Fruit fly (Drosophila melanogaster) whole organism, embryonic: ENCODE data around the gene CG7568.

Experiments
- ATbp ChIP-seq: fragments of 200-800 bp; sonication (Bioruptor generic); optimal IDR thresholded peaks from 2 replicates; lab custom pipeline; 2017; ENCODE audit warnings: missing biosample characterization, mild to moderate bottlenecking, missing genetic modification characterization, missing genetic modification reagents
- Bdp1 ChIP-seq: fragments of 200-800 bp; sonication (Bioruptor generic); optimal IDR thresholded peaks from 3 replicates; lab custom pipeline; 2016; ENCODE audit warnings: missing biosample characterization, missing genetic modification characterization
- CG10543 ChIP-seq: fragments of 200-800 bp; sonication (Bioruptor generic); optimal IDR thresholded peaks from 3 replicates; lab custom pipeline; 2017; ENCODE audit warnings: missing biosample characterization, mild to moderate bottlenecking, missing genetic modification characterization, moderate library complexity
- CG11504 ChIP-seq: fragments of 200-800 bp; sonication (Bioruptor generic); optimal IDR thresholded peaks from 3 replicates; lab custom pipeline; 2019; ENCODE audit warnings: missing biosample characterization, mild to moderate bottlenecking, missing genetic modification characterization, moderate library complexity
- CG12299 ChIP-seq: fragments of 200-800 bp; sonication (Bioruptor generic); optimal IDR thresholded peaks from 2 replicates; lab custom pipeline; 2018; ENCODE audit warnings: missing biosample characterization, mild to moderate bottlenecking, missing genetic modification characterization
- CG12769 ChIP-seq: fragments of 200-800 bp; sonication (Bioruptor generic); optimal IDR thresholded peaks from 2 replicates; lab custom pipeline; 2019; ENCODE audit warnings: missing biosample characterization, mild to moderate bottlenecking, missing genetic modification characterization, moderate library complexity
- CG13424 ChIP-seq: fragments of 200-800 bp; sonication (Bioruptor generic); optimal IDR thresholded peaks from 2 replicates; lab custom pipeline; 2019; ENCODE audit warnings: missing biosample characterization, mild to moderate bottlenecking, missing genetic modification characterization, moderate library complexity
- CG13775 ChIP-seq: fragments of 200-800 bp; sonication (Bioruptor generic); optimal IDR thresholded peaks from 3 replicates; lab custom pipeline; 2017; ENCODE audit warnings: missing biosample characterization, mild to moderate bottlenecking, missing genetic modification characterization
- CG14710 ChIP-seq: fragments of 200-800 bp; sonication (Bioruptor generic); optimal IDR thresholded peaks from 3 replicates; lab custom pipeline; 2019; ENCODE audit warnings: missing biosample characterization, mild to moderate bottlenecking, missing genetic modification characterization, moderate library complexity
- CG15514 ChIP-seq: fragments of 200-800 bp; sonication (Bioruptor generic); optimal IDR thresholded peaks from 3 replicates; lab custom pipeline; 2017; ENCODE audit warnings: missing biosample characterization, missing genetic modification characterization, mild to moderate bottlenecking, moderate library complexity, missing genetic modification reagents
- CG1602 ChIP-seq: fragments of 200-800 bp; sonication (Bioruptor generic); optimal IDR thresholded peaks from 3 replicates; lab custom pipeline; 2016; ENCODE audit warnings: missing biosample characterization, missing genetic modification characterization
- CG2875 ChIP-seq: fragments of 200-800 bp; sonication (Bioruptor generic); optimal IDR thresholded peaks from 2 replicates; lab custom pipeline; 2017; ENCODE audit warnings: missing biosample characterization, mild to moderate bottlenecking, missing genetic modification characterization, missing genetic modification reagents
- CG31441 ChIP-seq: fragments of 200-800 bp; sonication (Bioruptor generic); IDR thresholded peaks from 2 replicates; pipeline ENCODE4 v1.3.6; 2022; ENCODE audit warnings: missing biosample characterization, missing genetic modification characterization
- CG34376 ChIP-seq: fragments of 200-800 bp; sonication (Bioruptor generic); optimal IDR thresholded peaks from 2 replicates; lab custom pipeline; 2018; ENCODE audit warnings: missing biosample characterization, mild to moderate bottlenecking, missing genetic modification characterization
- CG3726 ChIP-seq: fragments of 200-800 bp; sonication (Bioruptor generic); IDR thresholded peaks from 3 replicates; pipeline ENCODE4, ENCODE4 v1.3.6; 2022; ENCODE audit warnings: missing biosample characterization, missing genetic modification characterization
- CG42726 ChIP-seq: fragments of 200-800 bp; sonication (Bioruptor generic); IDR thresholded peaks from 2 replicates; pipeline ENCODE4 v1.3.6; 2022; ENCODE audit warnings: missing biosample characterization, missing genetic modification characterization; ENCODE audit not compliant: partially characterized antibody
- CG4617 ChIP-seq: fragments of 200-800 bp; sonication (Bioruptor generic); optimal IDR thresholded peaks from 3 replicates; lab custom pipeline; 2016; ENCODE audit warnings: missing biosample characterization, missing genetic modification characterization, borderline replicate concordance
- CG6791 ChIP-seq: fragments of 200-800 bp; sonication (Bioruptor generic); IDR thresholded peaks from 3 replicates; pipeline ENCODE4 v1.3.6; 2022; ENCODE audit warnings: missing biosample characterization, missing genetic modification characterization; ENCODE audit not compliant: partially characterized antibody
- CG7928 ChIP-seq: fragments of 200-800 bp; sonication (Bioruptor generic); optimal IDR thresholded peaks from 2 replicates; lab custom pipeline; 2017; ENCODE audit warnings: missing biosample characterization, mild to moderate bottlenecking, missing genetic modification characterization
- CG8290 ChIP-seq, 3 experiments: fragments of 200-800 bp; sonication (Bioruptor generic); optimal IDR thresholded peaks; 2 replicates each; lab custom pipeline; 2016 to 2019; ENCODE audit warnings: missing biosample characterization in 3 of 3, missing genetic modification characterization in 3 of 3, mild to moderate bottlenecking in 2 of 3, moderate library complexity in 1 of 3
- CG9437 ChIP-seq: fragments of 200-800 bp; sonication (Bioruptor generic); optimal IDR thresholded peaks from 2 replicates; lab custom pipeline; 2018; ENCODE audit warnings: missing biosample characterization, mild to moderate bottlenecking, missing genetic modification characterization
- CG9797 ChIP-seq: fragments of 200-800 bp; sonication (Bioruptor generic); optimal IDR thresholded peaks from 3 replicates; lab custom pipeline; 2018; ENCODE audit warnings: missing biosample characterization, mild to moderate bottlenecking, missing genetic modification characterization
- CG9817 ChIP-seq: fragments of 200-800 bp; sonication (Bioruptor generic); optimal IDR thresholded peaks from 2 replicates; lab custom pipeline; 2018; ENCODE audit warnings: missing biosample characterization, mild to moderate bottlenecking, missing genetic modification characterization, moderate library complexity
- Dek ChIP-seq: fragments of 200-800 bp; sonication (Bioruptor generic); optimal IDR thresholded peaks from 3 replicates; lab custom pipeline; 2019; ENCODE audit warnings: missing biosample characterization, mild to moderate bottlenecking, missing genetic modification characterization, moderate library complexity
- Fer1 ChIP-seq: fragments of 200-800 bp; sonication (Bioruptor generic); optimal IDR thresholded peaks from 2 replicates; lab custom pipeline; 2017; ENCODE audit warnings: missing biosample characterization, mild to moderate bottlenecking, missing genetic modification characterization
- H15 ChIP-seq: fragments of 200-800 bp; sonication (Bioruptor generic); IDR thresholded peaks from 3 replicates; pipeline ENCODE4 v1.3.6; 2022; ENCODE audit warnings: missing biosample characterization, missing genetic modification characterization
- NC2β ChIP-seq: fragments of 200-800 bp; sonication (Bioruptor generic); optimal IDR thresholded peaks from 2 replicates; lab custom pipeline; 2016; ENCODE audit warnings: missing biosample characterization, missing genetic modification characterization
- Sox102F ChIP-seq: fragments of 200-800 bp; sonication (Bioruptor generic); optimal IDR thresholded peaks from 2 replicates; lab custom pipeline; 2018; ENCODE audit warnings: missing biosample characterization, mild to moderate bottlenecking, missing genetic modification characterization, moderate library complexity
- Spps ChIP-seq: fragments of 200-800 bp; sonication (Bioruptor generic); optimal IDR thresholded peaks from 2 replicates; lab custom pipeline; 2018; ENCODE audit warnings: missing biosample characterization, mild to moderate bottlenecking, missing genetic modification characterization
- Vsx1 ChIP-seq: fragments of 200-800 bp; sonication (Bioruptor generic); optimal IDR thresholded peaks from 2 replicates; lab custom pipeline; 2017; ENCODE audit warnings: missing biosample characterization, mild to moderate bottlenecking, missing genetic modification characterization, missing genetic modification reagents
- ac ChIP-seq: fragments of 200-800 bp; sonication (Bioruptor generic); optimal IDR thresholded peaks from 3 replicates; lab custom pipeline; 2017; ENCODE audit warnings: missing biosample characterization, mild to moderate bottlenecking, missing genetic modification characterization
- ase ChIP-seq: fragments of 200-800 bp; sonication (Bioruptor generic); IDR thresholded peaks from 3 replicates; pipeline ENCODE4 v1.3.6; 2022; ENCODE audit warnings: missing biosample characterization, missing genetic modification characterization
- bcd ChIP-seq: fragments of 200-800 bp; sonication (Bioruptor generic); optimal IDR thresholded peaks from 2 replicates; lab custom pipeline; 2017; ENCODE audit warnings: missing biosample characterization, mild to moderate bottlenecking, missing genetic modification characterization
- btn ChIP-seq: fragments of 200-800 bp; sonication (Bioruptor generic); optimal IDR thresholded peaks from 2 replicates; lab custom pipeline; 2016; ENCODE audit warnings: missing biosample characterization, missing genetic modification characterization
- chm ChIP-seq: fragments of 200-800 bp; sonication (Bioruptor generic); IDR thresholded peaks from 2 replicates; pipeline ENCODE4 v1.3.6; 2022; ENCODE audit warnings: missing biosample characterization, missing genetic modification characterization
- disco-r ChIP-seq: fragments of 200-800 bp; sonication (Bioruptor generic); optimal IDR thresholded peaks from 2 replicates; lab custom pipeline; 2016; ENCODE audit warnings: missing biosample characterization, missing genetic modification characterization
- grau ChIP-seq: fragments of 200-800 bp; optimal IDR thresholded peaks from 3 replicates; lab custom pipeline; 2019; ENCODE audit warnings: missing biosample characterization, mild to moderate bottlenecking, missing genetic modification characterization, moderate library complexity
- insv ChIP-seq, 2 experiments: fragments of 200-800 bp; sonication (Bioruptor generic); optimal IDR thresholded peaks; 3 replicates each; lab custom pipeline; 2016 to 2018; ENCODE audit warnings: missing biosample characterization in 2 of 2, missing genetic modification characterization in 2 of 2
- knrl ChIP-seq: fragments of 200-800 bp; sonication (Bioruptor generic); IDR thresholded peaks from 3 replicates; pipeline ENCODE4 v1.3.6; 2022; ENCODE audit warnings: missing biosample characterization, missing genetic modification characterization; ENCODE audit not compliant: partially characterized antibody
- lilli ChIP-seq: fragments of 200-800 bp; sonication (Bioruptor generic); optimal IDR thresholded peaks from 3 replicates; lab custom pipeline; 2016; ENCODE audit warnings: missing biosample characterization, missing genetic modification characterization
- lola ChIP-seq, 3 experiments: fragments of >200 bp in 2 of 3; fragments of 200-800 bp in 1 of 3; sonication (Bioruptor generic) in 1 of 3; optimal IDR thresholded peaks; 2 replicates each; lab custom pipeline; 2017 to 2019; ENCODE audit warnings: missing biosample characterization in 3 of 3, missing genetic modification characterization in 3 of 3, mild to moderate bottlenecking in 1 of 3, moderate library complexity in 1 of 3
- pfk ChIP-seq: fragments of 200-800 bp; sonication (Bioruptor generic); optimal IDR thresholded peaks from 2 replicates; lab custom pipeline; 2018; ENCODE audit warnings: missing biosample characterization, mild to moderate bottlenecking, missing genetic modification characterization, moderate library complexity
- repo ChIP-seq: fragments of 200-800 bp; sonication (Bioruptor generic); optimal IDR thresholded peaks from 2 replicates; lab custom pipeline; 2016; ENCODE audit warnings: missing biosample characterization, missing genetic modification characterization
- rib ChIP-seq: fragments of 200-800 bp; sonication (Bioruptor generic); IDR thresholded peaks from 2 replicates; pipeline ENCODE4 v1.3.6; 2022; ENCODE audit warnings: missing biosample characterization, missing genetic modification characterization
- slbo ChIP-seq: fragments of 200-800 bp; sonication (Bioruptor generic); IDR thresholded peaks from 2 replicates; pipeline ENCODE4 v1.3.6; 2022; ENCODE audit warnings: missing biosample characterization, missing genetic modification characterization
- tna ChIP-seq: fragments of 200-800 bp; sonication (Bioruptor generic); IDR thresholded peaks from 2 replicates; pipeline ENCODE4 v1.3.6; 2022; ENCODE audit warnings: missing biosample characterization, missing genetic modification characterization; ENCODE audit not compliant: partially characterized antibody
- tup ChIP-seq: fragments of 200-800 bp; sonication (Bioruptor generic); optimal IDR thresholded peaks from 2 replicates; lab custom pipeline; 2016; ENCODE audit warnings: missing biosample characterization, mild to moderate bottlenecking, missing genetic modification characterization, moderate library complexity

Gene CG7568

dm6 chr3R:29618515-29619157 lies 18.0 kb upstream of the CG7568 start, which contains the start of gene CG1907 (continued):
- TF ChIP-seq ATbp (GFP tag; lab: Kevin White, UChicago) (peak; percentile 96), Vsx1 (GFP tag; lab: Kevin White, UChicago) (peak; percentile 95), CG12299 (peak; percentile 96), Dek (tag; lab: Kevin White, UChicago) (peak; percentile 96), Sox102F (peak; percentile 98), CG9437 (peak; percentile 93), slbo (peak; percentile 99), CG42726 (GFP tag; lab: Robert Waterston, UW) (no peak), CG15514 (GFP tag; lab: Kevin White, UChicago) (peak; percentile 95), CG14710 (tag; lab: Kevin White, UChicago) (peak; percentile 98), CG34376 (peak; percentile 96), Bdp1 (GFP tag; lab: Kevin White, UChicago) (peak; percentile 78), bcd (peak; percentile 99), CG9817 (peak; percentile 97), rib (GFP tag; lab: Robert Waterston, UW) (peak; percentile 98), btn (GFP tag; lab: Kevin White, UChicago) (peak; percentile 53), CG8290 (GFP tag; optimal IDR thresholded peaks at IDR 0.05; lab: Kevin White, UChicago) (peak; percentile 97), CG8290 (tag; optimal IDR thresholded peaks at IDR 0.05; lab: Kevin White, UChicago) (peak; percentile 89 to 91), tna (GFP tag; lab: Robert Waterston, UW) (no peak), pfk (GFP tag; lab: Kevin White, UChicago) (peak; percentile 68), CG2875 (GFP tag; lab: Kevin White, UChicago) (peak; percentile 96), CG9797 (GFP tag; lab: Kevin White, UChicago) (peak; percentile 61), CG11504 (tag; lab: Kevin White, UChicago) (peak; percentile 97), knrl (peak; percentile 42; the same call in 1 of the 3 replicates), NC2β (GFP tag; lab: Kevin White, UChicago) (peak; percentile 80), ac (GFP tag; lab: Kevin White, UChicago) (peak; percentile 95), Fer1 (GFP tag; lab: Kevin White, UChicago) (peak; percentile 99), ase (GFP tag; lab: Robert Waterston, UW) (peak; percentile 98), CG13775 (peak; percentile 98), lola (GFP tag; optimal IDR thresholded peaks at IDR 0.05; lab: Kevin White, UChicago) (peak in 1 of 3 experiments; percentile 98), Spps (tag; lab: Kevin White, UChicago) (peak; percentile 97), CG31441 (GFP tag; lab: Robert Waterston, UW) (peak; percentile 99), CG3726 (GFP tag; lab: Robert Waterston, UW) (peak; percentile 97), CG6791 (GFP tag; lab: Robert Waterston, UW) (no peak), CG13424 (peak; percentile 99), disco-r (GFP tag; lab: Kevin White, UChicago) (peak; percentile 4), chm (GFP tag; lab: Robert Waterston, UW) (peak; percentile 98), tup (peak; percentile 93), insv (GFP tag; optimal IDR thresholded peaks at IDR 0.05; lab: Kevin White, UChicago) (peak; percentile 76 to 98), CG4617 (GFP tag; lab: Kevin White, UChicago) (peak; percentile 95), repo (GFP tag; lab: Kevin White, UChicago) (peak; percentile 57), CG1602 (GFP tag; lab: Kevin White, UChicago) (peak; percentile 98), H15 (GFP tag; lab: Robert Waterston, UW) (peak; percentile 98), lilli (peak; percentile 93), CG7928 (GFP tag; lab: Kevin White, UChicago) (peak; percentile 83), CG12769 (tag; lab: Kevin White, UChicago) (peak; percentile 86), CG10543 (GFP tag; lab: Kevin White, UChicago) (peak; percentile 98), grau (peak; percentile 97)
